Worm (Caenorhabditis elegans) whole organism, young adult: ENCODE data around the gene prp-9.

Experiments used
- B0336.3 ChIP-seq: fragments of 200-800 bp; sonication (Bioruptor generic); IDR thresholded peaks from 2 replicates; pipeline ENCODE4 v1.3.6; 2022; ENCODE audit warnings: missing genetic modification characterization, missing compliant biosample characterization
- C06A6.2 ChIP-seq: fragments of 200-800 bp; sonication (Bioruptor generic); conservative IDR thresholded peaks from 2 replicates; pipeline ENCODE4 v1.3.6; 2022; ENCODE audit warnings: missing genetic modification characterization, missing compliant biosample characterization
- C17E4.6 ChIP-seq: fragments of 200-800 bp; sonication (Bioruptor generic); IDR thresholded peaks from 2 replicates; pipeline ENCODE4 v1.3.6; 2022; ENCODE audit warnings: missing genetic modification reagents, missing genetic modification characterization, missing compliant biosample characterization
- D2030.7 ChIP-seq: fragments of 200-800 bp; sonication (Bioruptor generic); IDR thresholded peaks from 2 replicates; pipeline ENCODE4 v1.3.6; 2022; ENCODE audit warnings: missing genetic modification reagents, missing genetic modification characterization, missing compliant biosample characterization
- F49E8.2 ChIP-seq: sonication (generic microtip); optimal IDR thresholded peaks from 3 replicates; lab custom pipeline; 2017; ENCODE audit warnings: missing genetic modification characterization, mild to moderate bottlenecking, missing compliant biosample characterization, antibody characterized with exemption, moderate library complexity; ENCODE audit not compliant: insufficient read depth
- F57A8.1 ChIP-seq: fragments of 200-800 bp; sonication (Bioruptor generic); optimal IDR thresholded peaks from 2 replicates; lab custom pipeline; 2018; ENCODE audit warnings: mild to moderate bottlenecking, missing genetic modification characterization, moderate library complexity, missing compliant biosample characterization
- Y53F4B.3 ChIP-seq: fragments of 200-800 bp; sonication (Bioruptor generic); IDR thresholded peaks from 2 replicates; pipeline ENCODE4 v1.3.6; 2022; ENCODE audit warnings: missing genetic modification reagents, missing genetic modification characterization, missing compliant biosample characterization
- Y95B8A.8 ChIP-seq: fragments of 200-800 bp; sonication (Bioruptor generic); IDR thresholded peaks from 2 replicates; pipeline ENCODE4 v1.3.6; 2022; ENCODE audit warnings: missing genetic modification reagents, missing genetic modification characterization, missing compliant biosample characterization
- ZK185.1 ChIP-seq: sonication (generic microtip); optimal IDR thresholded peaks from 2 replicates; lab custom pipeline; 2016; ENCODE audit warnings: mild to moderate bottlenecking, missing genetic modification characterization, missing compliant biosample characterization; ENCODE audit not compliant: poor library complexity, severe bottlenecking
- akir-1 ChIP-seq: fragments of 200-800 bp; sonication (Bioruptor generic); optimal IDR thresholded peaks from 2 replicates; lab custom pipeline; 2018; ENCODE audit warnings: mild to moderate bottlenecking, missing genetic modification characterization, moderate library complexity, missing compliant biosample characterization
- aptf-3 ChIP-seq: fragments of 200-800 bp; sonication (Bioruptor generic); IDR thresholded peaks from 2 replicates; pipeline ENCODE4 v1.3.6; 2022; ENCODE audit warnings: missing genetic modification characterization, missing compliant biosample characterization
- bed-1 ChIP-seq: fragments of 200-800 bp; sonication (Bioruptor generic); IDR thresholded peaks from 2 replicates; pipeline ENCODE4 v1.3.6; 2022; ENCODE audit warnings: missing genetic modification reagents, missing genetic modification characterization, missing compliant biosample characterization
- cebp-1 ChIP-seq, 2 experiments: fragments of 200-800 bp in 1 of 2; sonication (Bioruptor generic) in 1 of 2; sonication (generic microtip) in 1 of 2; IDR thresholded peaks in 1 of 2; optimal IDR thresholded peaks in 1 of 2; 2 replicates each; pipeline versions ENCODE4 v1.3.6 to Lab custom; 2017 to 2022; ENCODE audit warnings: missing compliant biosample characterization in 2 of 2, missing genetic modification characterization in 2 of 2, mild to moderate bottlenecking in 1 of 2, missing genetic modification reagents in 1 of 2, moderate library complexity in 1 of 2
- cebp-2 ChIP-seq: fragments of 200-800 bp; sonication (Bioruptor generic); IDR thresholded peaks from 2 replicates; pipeline ENCODE4 v1.3.6; 2022; ENCODE audit warnings: missing genetic modification characterization, missing compliant biosample characterization
- ceh-100 ChIP-seq: fragments of 200-800 bp; sonication (Bioruptor generic); IDR thresholded peaks from 2 replicates; pipeline ENCODE4 v1.3.6; 2022; ENCODE audit warnings: missing genetic modification reagents, missing genetic modification characterization, missing compliant biosample characterization
- chd-7 ChIP-seq: sonication (generic microtip); optimal IDR thresholded peaks from 2 replicates; lab custom pipeline; 2016; ENCODE audit warnings: mild to moderate bottlenecking, missing genetic modification characterization, moderate library complexity, missing compliant biosample characterization
- dpff-1 ChIP-seq: sonication (generic microtip); optimal IDR thresholded peaks from 2 replicates; lab custom pipeline; 2017; ENCODE audit warnings: mild to moderate bottlenecking, missing genetic modification characterization, missing compliant biosample characterization
- dpl-1 ChIP-seq: fragments of 150-350 bp; optimal IDR thresholded peaks from 2 replicates; lab custom pipeline; 2014; ENCODE audit warnings: missing biosample characterization, missing genetic modification reagents, missing genetic modification characterization
- egl-18 ChIP-seq: fragments of 200-800 bp; sonication (Bioruptor generic); IDR thresholded peaks from 2 replicates; pipeline ENCODE4 v1.3.6; 2022; ENCODE audit warnings: missing genetic modification reagents, missing genetic modification characterization, missing compliant biosample characterization
- gei-17 ChIP-seq: fragments of 200-800 bp; sonication (Bioruptor generic); optimal IDR thresholded peaks from 2 replicates; lab custom pipeline; 2018; ENCODE audit warnings: mild to moderate bottlenecking, missing genetic modification characterization, missing compliant biosample characterization
- him-1 ChIP-seq: sonication (generic microtip); optimal IDR thresholded peaks from 2 replicates; lab custom pipeline; 2016; ENCODE audit warnings: missing genotype, missing genetic modification reagents, missing genetic modification characterization, missing compliant biosample characterization
- hlh-12 ChIP-seq: sonication (generic microtip); optimal IDR thresholded peaks from 2 replicates; lab custom pipeline; 2016; ENCODE audit warnings: missing genetic modification characterization, missing compliant biosample characterization
- hmg-20 ChIP-seq: fragments of 200-800 bp; sonication (Bioruptor generic); IDR thresholded peaks from 2 replicates; pipeline ENCODE4 v1.3.6; 2022; ENCODE audit warnings: missing genetic modification reagents, missing genetic modification characterization, missing compliant biosample characterization
- hsf-1 ChIP-seq: fragments of 200-800 bp; sonication (Bioruptor generic); IDR thresholded peaks from 2 replicates; pipeline ENCODE4 v1.3.6; 2022; ENCODE audit warnings: missing genetic modification reagents, missing genetic modification characterization, missing compliant biosample characterization
- lag-1 ChIP-seq: fragments of 200-800 bp; sonication (Bioruptor generic); IDR thresholded peaks from 2 replicates; pipeline ENCODE4 v1.3.6; 2022; ENCODE audit warnings: missing genetic modification reagents, missing genetic modification characterization, missing compliant biosample characterization
- lin-26 ChIP-seq: fragments of 200-800 bp; sonication (Bioruptor generic); IDR thresholded peaks from 2 replicates; pipeline ENCODE4 v1.3.6; 2022; ENCODE audit warnings: missing genetic modification reagents, missing genetic modification characterization, missing compliant biosample characterization
- lin-35 ChIP-seq, 3 experiments: fragments of 150-350 bp in 2 of 3; sonication (generic microtip) in 1 of 3; optimal IDR thresholded peaks; 2 replicates each; lab custom pipeline; 2014 to 2018; ENCODE audit warnings: missing biosample characterization in 3 of 3, missing genetic modification characterization in 3 of 3, missing genetic modification reagents in 3 of 3
- madf-3 ChIP-seq: fragments of 200-800 bp; sonication (Bioruptor generic); IDR thresholded peaks from 2 replicates; pipeline ENCODE4 v1.3.6; 2022; ENCODE audit warnings: missing genetic modification reagents, missing genetic modification characterization, missing compliant biosample characterization
- mcd-1 ChIP-seq: fragments of 200-800 bp; sonication (Bioruptor generic); IDR thresholded peaks from 2 replicates; pipeline ENCODE4 v1.3.6; 2022; ENCODE audit warnings: missing genetic modification reagents, missing genetic modification characterization, missing compliant biosample characterization
- mxl-1 ChIP-seq: sonication (generic microtip); optimal IDR thresholded peaks from 2 replicates; lab custom pipeline; 2016; ENCODE audit warnings: missing genetic modification characterization, missing compliant biosample characterization
- nhr-90 ChIP-seq: sonication (generic microtip); optimal IDR thresholded peaks from 2 replicates; lab custom pipeline; 2016; ENCODE audit warnings: missing genotype, mild to moderate bottlenecking, missing genetic modification characterization, missing compliant biosample characterization
- pha-4 ChIP-seq: fragments of 150-350 bp; sonication (generic microtip); optimal IDR thresholded peaks from 2 replicates; lab custom pipeline; 2014; ENCODE audit warnings: missing biosample characterization, missing genetic modification reagents, missing genetic modification characterization
- rec-8 ChIP-seq, 2 experiments: sonication (generic microtip); optimal IDR thresholded peaks; 2 replicates each; lab custom pipeline; 2016; ENCODE audit warnings: mild to moderate bottlenecking in 2 of 2, missing genetic modification characterization in 2 of 2, missing genetic modification reagents in 2 of 2, missing genotype in 2 of 2, missing biosample characterization in 1 of 2, missing compliant biosample characterization in 1 of 2, moderate library complexity in 1 of 2
- rpc-1 ChIP-seq, 2 experiments: fragments of 150-350 bp in 1 of 2; sonication (generic microtip) in 1 of 2; optimal IDR thresholded peaks; 2 replicates each; lab custom pipeline; 2014 to 2018; ENCODE audit warnings: missing biosample characterization in 1 of 2, missing genetic modification characterization in 1 of 2, missing genetic modification reagents in 1 of 2, missing genotype in 1 of 2
- tlf-1 ChIP-seq: fragments of 200-800 bp; sonication (Bioruptor generic); optimal IDR thresholded peaks from 2 replicates; lab custom pipeline; 2018; ENCODE audit warnings: mild to moderate bottlenecking, missing genetic modification characterization, missing compliant biosample characterization
- xnd-1 ChIP-seq: sonication (generic microtip); optimal IDR thresholded peaks from 2 replicates; lab custom pipeline; 2016; ENCODE audit warnings: missing genotype, missing genetic modification reagents, missing genetic modification characterization, missing compliant biosample characterization
- ztf-28 ChIP-seq: fragments of 200-800 bp; sonication (Bioruptor generic); IDR thresholded peaks from 2 replicates; pipeline ENCODE4 v1.3.6; 2022; ENCODE audit warnings: missing genetic modification reagents, missing genetic modification characterization, missing compliant biosample characterization
- ztf-3 ChIP-seq: fragments of 200-800 bp; sonication (Bioruptor generic); optimal IDR thresholded peaks from 2 replicates; lab custom pipeline; 2018; ENCODE audit warnings: mild to moderate bottlenecking, missing genetic modification characterization, missing compliant biosample characterization
- ztf-6 ChIP-seq: fragments of 200-800 bp; sonication (Bioruptor generic); IDR thresholded peaks from 2 replicates; pipeline ENCODE4 v1.3.6; 2022; ENCODE audit warnings: missing genetic modification reagents, missing genetic modification characterization, missing compliant biosample characterization

Gene prp-9

ce11 chrII:8546975-8547374, 21.8 kb upstream of the prp-9 start (continued):
- TF ChIP-seq cebp-1 (GFP tag; IDR thresholded peaks at IDR 0.05; lab: Robert Waterston, UW) (peak; percentile 58; the same call in 1 of the 2 replicates), cebp-1 (tag; optimal IDR thresholded peaks at IDR 0.05; lab: Kevin White, UChicago) (no peak), lag-1 (peak; percentile 85; the same call in 1 of the 2 replicates), F49E8.2 (tag; lab: Kevin White, UChicago) (no peak), hmg-20 (GFP tag; lab: Robert Waterston, UW) (peak; percentile 72), tlf-1 (GFP tag; lab: Kevin White, UChicago) (peak; percentile 79), dpl-1 (GFP tag; lab: Kevin White, UChicago) (peak; percentile 29), cebp-2 (GFP tag; lab: Robert Waterston, UW) (peak; percentile 98), chd-7 (tag; lab: Kevin White, UChicago) (no peak), egl-18 (peak; percentile 87), bed-1 (no peak), lin-26 (GFP tag; lab: Robert Waterston, UW) (no peak), B0336.3 (no peak), ztf-28 (no peak), hlh-12 (tag; lab: Kevin White, UChicago) (peak; percentile 83), madf-3 (no peak; the same call in 1 of the 2 replicates), F57A8.1 (GFP tag; lab: Kevin White, UChicago) (peak; percentile 98)

- TF ChIP-seq nhr-90 (tag; lab: Kevin White, UChicago) (no peak), him-1 (tag; lab: Kevin White, UChicago) (no peak), gei-17 (GFP tag; lab: Kevin White, UChicago) (no peak), mcd-1 (GFP tag; lab: Robert Waterston, UW) (no peak), rec-8 (tag; optimal IDR thresholded peaks at IDR 0.05; lab: Kevin White, UChicago) (no peak), Y53F4B.3 (GFP tag; lab: Robert Waterston, UW) (no peak), aptf-3 (GFP tag; lab: Robert Waterston, UW) (no peak), ZK185.1 (tag; lab: Kevin White, UChicago) (no peak), xnd-1 (tag; lab: Kevin White, UChicago) (no peak), C17E4.6 (GFP tag; lab: Robert Waterston, UW) (no peak), ztf-6 (no peak), ceh-100 (GFP tag; lab: Robert Waterston, UW) (no peak), D2030.7 (GFP tag; lab: Robert Waterston, UW) (no peak), Y95B8A.8 (no peak), F49E8.2 (tag; lab: Kevin White, UChicago) (no peak), F57A8.1 (GFP tag; lab: Kevin White, UChicago) (no peak), hsf-1 (GFP tag; lab: Robert Waterston, UW) (no peak), cebp-2 (GFP tag; lab: Robert Waterston, UW) (no peak), mxl-1 (tag; lab: Kevin White, UChicago) (no peak), ztf-3 (GFP tag; lab: Kevin White, UChicago) (no peak)
Observed at ce11 chrII:8545315-8545714, 20.1 kb upstream of the prp-9 start, which contains the start of gene decr-1.2. TSS of gene decr-1.2 (plus strand) at chrII:8545615.

- TF ChIP-seq rpc-1 (optimal IDR thresholded peaks at IDR 0.05; lab: Kevin White, UChicago) (no peak), rpc-1 (tag; optimal IDR thresholded peaks at IDR 0.05; lab: Kevin White, UChicago) (no peak), pha-4 (tag; lab: Kevin White, UChicago) (no peak), aptf-3 (GFP tag; lab: Robert Waterston, UW) (no peak), hlh-12 (tag; lab: Kevin White, UChicago) (no peak), lin-35 (GFP tag; optimal IDR thresholded peaks at IDR 0.05; lab: Kevin White, UChicago) (no peak), Y95B8A.8 (no peak), dpff-1 (tag; lab: Kevin White, UChicago) (no peak), C06A6.2 (no peak), akir-1 (GFP tag; lab: Kevin White, UChicago) (no peak), ztf-3 (GFP tag; lab: Kevin White, UChicago) (no peak), xnd-1 (tag; lab: Kevin White, UChicago) (no peak), mcd-1 (GFP tag; lab: Robert Waterston, UW) (no peak), him-1 (tag; lab: Kevin White, UChicago) (no peak)
- TF ChIP-seq, all 124 proteins: peak for 0
Observed at ce11 chrII:8540412-8540811, 15.2 kb upstream of the prp-9 start, which contains the start of gene pqn-73. TSS of gene pqn-73 (plus strand) at chrII:8540712.
